Fruit fly (Drosophila melanogaster) whole organism, embryonic: ENCODE measurements around the gene Cdk1.
A peak's percentile ranks its signal among the peaks of the same experiment; 100 is the strongest.

ENCODE experiments used
- Abd-B ChIP-seq: fragments of 200-800 bp; sonication (Bioruptor generic); optimal IDR thresholded peaks from 2 replicates; lab custom pipeline; 2018; ENCODE audit warnings: missing biosample characterization, mild to moderate bottlenecking, missing genetic modification characterization, moderate library complexity
- CG10543 ChIP-seq: fragments of 200-800 bp; sonication (Bioruptor generic); optimal IDR thresholded peaks from 3 replicates; lab custom pipeline; 2017; ENCODE audit warnings: missing biosample characterization, mild to moderate bottlenecking, missing genetic modification characterization, moderate library complexity
- CG10654 ChIP-seq: fragments of 200-800 bp; sonication (Bioruptor generic); optimal IDR thresholded peaks from 2 replicates; lab custom pipeline; 2016; ENCODE audit warnings: missing biosample characterization, missing genetic modification characterization
- CG10959 ChIP-seq: fragments of 200-800 bp; sonication (Bioruptor generic); IDR thresholded peaks from 2 replicates; pipeline ENCODE4 v1.3.6; 2022; ENCODE audit warnings: missing biosample characterization, missing genetic modification characterization
- CG12155 ChIP-seq: fragments of 200-800 bp; sonication (Bioruptor generic); optimal IDR thresholded peaks from 3 replicates; lab custom pipeline; 2016; ENCODE audit warnings: missing biosample characterization, missing genetic modification characterization
- CG12219 ChIP-seq: fragments of 200-800 bp; sonication (Bioruptor generic); optimal IDR thresholded peaks from 3 replicates; lab custom pipeline; 2018; ENCODE audit warnings: missing biosample characterization, mild to moderate bottlenecking, missing genetic modification characterization
- CG14965 ChIP-seq: fragments of 200-800 bp; sonication (Bioruptor generic); optimal IDR thresholded peaks from 2 replicates; lab custom pipeline; 2016; ENCODE audit warnings: missing biosample characterization, missing genetic modification characterization, borderline replicate concordance
- CG17802 ChIP-seq: fragments of 200-800 bp; sonication (Bioruptor generic); optimal IDR thresholded peaks from 2 replicates; lab custom pipeline; 2018; ENCODE audit warnings: missing biosample characterization, mild to moderate bottlenecking, missing genetic modification characterization, moderate library complexity
- CG18599 ChIP-seq: fragments of 200-800 bp; sonication (Bioruptor generic); optimal IDR thresholded peaks from 3 replicates; lab custom pipeline; 2017; ENCODE audit warnings: missing biosample characterization, missing genetic modification characterization, mild to moderate bottlenecking, moderate library complexity, missing genetic modification reagents
- CG2712 ChIP-seq: fragments of 200-800 bp; optimal IDR thresholded peaks from 3 replicates; lab custom pipeline; 2019; ENCODE audit warnings: missing biosample characterization, mild to moderate bottlenecking, missing genetic modification characterization, moderate library complexity
- CG31388 ChIP-seq: fragments of 200-800 bp; sonication (Bioruptor generic); optimal IDR thresholded peaks from 2 replicates; lab custom pipeline; 2016; ENCODE audit warnings: missing biosample characterization, missing genetic modification characterization
- CG31441 ChIP-seq: fragments of 200-800 bp; sonication (Bioruptor generic); IDR thresholded peaks from 2 replicates; pipeline ENCODE4 v1.3.6; 2022; ENCODE audit warnings: missing biosample characterization, missing genetic modification characterization
- CG3281 ChIP-seq: fragments of 200-800 bp; sonication (Bioruptor generic); optimal IDR thresholded peaks from 3 replicates; lab custom pipeline; 2017; ENCODE audit warnings: missing biosample characterization, mild to moderate bottlenecking, missing genetic modification characterization
- CG4328 ChIP-seq: fragments of 200-800 bp; sonication (Bioruptor generic); optimal IDR thresholded peaks from 3 replicates; lab custom pipeline; 2017; ENCODE audit warnings: missing biosample characterization, missing genetic modification reagents, missing genetic modification characterization
- CG4404 ChIP-seq: fragments of 200-800 bp; sonication (Bioruptor generic); IDR thresholded peaks from 2 replicates; pipeline ENCODE4 v1.3.6; 2022; ENCODE audit warnings: missing biosample characterization, missing genetic modification characterization
- CG4707 ChIP-seq: fragments of 200-800 bp; sonication (Bioruptor generic); optimal IDR thresholded peaks from 2 replicates; lab custom pipeline; 2018; ENCODE audit warnings: missing biosample characterization, mild to moderate bottlenecking, missing genetic modification characterization, moderate library complexity
- CG6254 ChIP-seq: fragments of 200-800 bp; sonication (Bioruptor generic); optimal IDR thresholded peaks from 3 replicates; lab custom pipeline; 2017; ENCODE audit warnings: mild to moderate bottlenecking, missing biosample characterization, missing genetic modification reagents, missing genetic modification characterization
- CG6689 ChIP-seq: fragments of 200-800 bp; sonication (Bioruptor generic); IDR thresholded peaks from 2 replicates; pipeline ENCODE4 v1.3.6; 2022; ENCODE audit warnings: missing biosample characterization, missing genetic modification characterization
- CG6765 ChIP-seq: fragments of 200-800 bp; sonication (Bioruptor generic); optimal IDR thresholded peaks from 3 replicates; lab custom pipeline; 2017; ENCODE audit warnings: missing biosample characterization, mild to moderate bottlenecking, missing genetic modification characterization
- CG7839 ChIP-seq: fragments of 200-800 bp; sonication (Bioruptor generic); optimal IDR thresholded peaks from 3 replicates; lab custom pipeline; 2018; ENCODE audit warnings: missing biosample characterization, mild to moderate bottlenecking, missing genetic modification characterization, moderate library complexity
- CG7963 ChIP-seq: fragments of 200-800 bp; sonication (Bioruptor generic); IDR thresholded peaks from 3 replicates; pipeline ENCODE4 v1.3.6; 2022; ENCODE audit warnings: missing biosample characterization, missing genetic modification characterization; ENCODE audit not compliant: partially characterized antibody
- D ChIP-seq, 2 experiments: fragments of 200-800 bp in 1 of 2; fragments of >200 bp in 1 of 2; sonication (Bioruptor generic) in 1 of 2; optimal IDR thresholded peaks; 2 replicates in 1 of 2; 3 replicates in 1 of 2; lab custom pipeline; 2017; ENCODE audit warnings: mild to moderate bottlenecking in 1 of 2, missing biosample characterization in 1 of 2, missing genetic modification characterization in 1 of 2, missing genetic modification reagents in 1 of 2
- Dll ChIP-seq: fragments of 200-800 bp; sonication (Bioruptor generic); IDR thresholded peaks from 4 replicates; pipeline ENCODE4 v1.3.6; 2022; ENCODE audit warnings: missing biosample characterization, missing genetic modification characterization; ENCODE audit not compliant: partially characterized antibody
- Elba2 ChIP-seq: fragments of 200-800 bp; sonication (Bioruptor generic); optimal IDR thresholded peaks from 3 replicates; lab custom pipeline; 2016; ENCODE audit warnings: missing biosample characterization, missing genetic modification characterization
- Ets65A ChIP-seq: fragments of 200-800 bp; sonication (Bioruptor generic); peaks from one replicate; lab custom pipeline; 2016; ENCODE audit warnings: missing biosample characterization, missing genetic modification characterization
- Gsc ChIP-seq: fragments of 200-800 bp; sonication (Bioruptor generic); IDR thresholded peaks from 2 replicates; pipeline ENCODE4 v1.3.6; 2022; ENCODE audit warnings: missing biosample characterization, missing genetic modification characterization
- HLH54F ChIP-seq: fragments of 200-800 bp; sonication (Bioruptor generic); optimal IDR thresholded peaks from 3 replicates; lab custom pipeline; 2016; ENCODE audit warnings: missing biosample characterization, missing genetic modification characterization
- HmgD ChIP-seq: fragments of 200-800 bp; sonication (Bioruptor generic); optimal IDR thresholded peaks from 3 replicates; lab custom pipeline; 2016; ENCODE audit warnings: missing biosample characterization, missing genetic modification characterization
- Hmr ChIP-seq: fragments of 200-800 bp; sonication (Bioruptor generic); optimal IDR thresholded peaks from 3 replicates; lab custom pipeline; 2017; ENCODE audit warnings: mild to moderate bottlenecking, missing biosample characterization, missing genetic modification reagents, missing genetic modification characterization
- Max ChIP-seq: fragments of 200-800 bp; sonication (Bioruptor generic); optimal IDR thresholded peaks from 2 replicates; lab custom pipeline; 2016; ENCODE audit warnings: missing biosample characterization, mild to moderate bottlenecking, missing genetic modification characterization
- Meics ChIP-seq: fragments of 200-800 bp; sonication (Bioruptor generic); optimal IDR thresholded peaks from 2 replicates; lab custom pipeline; 2017; ENCODE audit warnings: missing biosample characterization, mild to moderate bottlenecking, missing genetic modification characterization
- NC2β ChIP-seq: fragments of 200-800 bp; sonication (Bioruptor generic); optimal IDR thresholded peaks from 2 replicates; lab custom pipeline; 2016; ENCODE audit warnings: missing biosample characterization, missing genetic modification characterization
- NK7.1 ChIP-seq: fragments of 200-800 bp; sonication (Bioruptor generic); optimal IDR thresholded peaks from 3 replicates; lab custom pipeline; 2016; ENCODE audit warnings: missing biosample characterization, missing genetic modification characterization
- Oaz ChIP-seq: fragments of 200-800 bp; sonication (Bioruptor generic); IDR thresholded peaks from 2 replicates; pipeline ENCODE4 v1.3.6; 2022; ENCODE audit warnings: missing biosample characterization, missing genetic modification characterization
- Sox100B ChIP-seq: fragments of 200-800 bp; sonication (Bioruptor generic); optimal IDR thresholded peaks from 3 replicates; lab custom pipeline; 2018; ENCODE audit warnings: missing biosample characterization, mild to moderate bottlenecking, missing genetic modification characterization
- amos ChIP-seq: fragments of 200-800 bp; sonication (Bioruptor generic); IDR thresholded peaks from 2 replicates; pipeline ENCODE4 v1.3.6; 2022; ENCODE audit warnings: missing biosample characterization, missing genetic modification characterization; ENCODE audit not compliant: partially characterized antibody
- da ChIP-seq: fragments of 200-800 bp; sonication (Bioruptor generic); optimal IDR thresholded peaks from 2 replicates; lab custom pipeline; 2016; ENCODE audit warnings: missing biosample characterization, missing genetic modification characterization
- hkb ChIP-seq, 2 experiments: fragments of 200-800 bp in 1 of 2; fragments of >200 bp in 1 of 2; sonication (Bioruptor generic) in 1 of 2; IDR thresholded peaks in 1 of 2; optimal IDR thresholded peaks in 1 of 2; 2 replicates each; pipeline versions ENCODE4 v1.3.6 to Lab custom; 2017 to 2022; ENCODE audit warnings: missing biosample characterization in 1 of 2, missing genetic modification characterization in 1 of 2
- mam ChIP-seq: fragments of 200-800 bp; sonication (Bioruptor generic); optimal IDR thresholded peaks from 3 replicates; lab custom pipeline; 2016; ENCODE audit warnings: missing biosample characterization, missing genetic modification characterization
- nmo ChIP-seq: fragments of 200-800 bp; sonication (Bioruptor generic); optimal IDR thresholded peaks from 2 replicates; lab custom pipeline; 2018; ENCODE audit warnings: missing biosample characterization, mild to moderate bottlenecking, missing genetic modification characterization, moderate library complexity
- psq ChIP-seq: fragments of 200-800 bp; sonication (Bioruptor generic); optimal IDR thresholded peaks from 2 replicates; lab custom pipeline; 2017; ENCODE audit warnings: missing biosample characterization, missing genetic modification characterization
- run ChIP-seq: fragments of 200-800 bp; sonication (Bioruptor generic); optimal IDR thresholded peaks from 3 replicates; lab custom pipeline; 2018; ENCODE audit warnings: missing biosample characterization, mild to moderate bottlenecking, missing genetic modification characterization
- seq ChIP-seq: fragments of 200-800 bp; sonication (Bioruptor generic); IDR thresholded peaks from 2 replicates; pipeline ENCODE4 v1.3.6; 2022; ENCODE audit warnings: missing biosample characterization, missing genetic modification characterization
- sob ChIP-seq: fragments of 200-800 bp; sonication (Bioruptor generic); IDR thresholded peaks from 2 replicates; pipeline ENCODE4 v1.3.6; 2022; ENCODE audit warnings: missing biosample characterization, missing genetic modification characterization
- sug ChIP-seq: fragments of 200-800 bp; optimal IDR thresholded peaks from 2 replicates; lab custom pipeline; 2019; ENCODE audit warnings: missing biosample characterization, mild to moderate bottlenecking, missing genetic modification characterization, moderate library complexity
- tap ChIP-seq: fragments of 200-800 bp; optimal IDR thresholded peaks from 3 replicates; lab custom pipeline; 2019; ENCODE audit warnings: missing biosample characterization, mild to moderate bottlenecking, missing genetic modification characterization, moderate library complexity
- tgo ChIP-seq: fragments of 200-800 bp; sonication (Bioruptor generic); IDR thresholded peaks from 3 replicates; pipeline ENCODE4 v1.3.6; 2022; ENCODE audit warnings: missing biosample characterization, missing genetic modification characterization
- toy ChIP-seq: fragments of 200-800 bp; sonication (Bioruptor generic); IDR thresholded peaks from 2 replicates; pipeline ENCODE4 v1.3.6; 2022; ENCODE audit warnings: missing biosample characterization, missing genetic modification characterization
- unc-4 ChIP-seq: fragments of 200-800 bp; sonication (Bioruptor generic); IDR thresholded peaks from 2 replicates; pipeline ENCODE4 v1.3.6; 2022; ENCODE audit warnings: missing biosample characterization, missing genetic modification characterization; ENCODE audit not compliant: partially characterized antibody
- zen ChIP-seq: fragments of 200-800 bp; sonication (Bioruptor generic); optimal IDR thresholded peaks from 3 replicates; lab custom pipeline; 2018; ENCODE audit warnings: missing biosample characterization, mild to moderate bottlenecking, missing genetic modification characterization, moderate library complexity

Gene Cdk1

DNA sequence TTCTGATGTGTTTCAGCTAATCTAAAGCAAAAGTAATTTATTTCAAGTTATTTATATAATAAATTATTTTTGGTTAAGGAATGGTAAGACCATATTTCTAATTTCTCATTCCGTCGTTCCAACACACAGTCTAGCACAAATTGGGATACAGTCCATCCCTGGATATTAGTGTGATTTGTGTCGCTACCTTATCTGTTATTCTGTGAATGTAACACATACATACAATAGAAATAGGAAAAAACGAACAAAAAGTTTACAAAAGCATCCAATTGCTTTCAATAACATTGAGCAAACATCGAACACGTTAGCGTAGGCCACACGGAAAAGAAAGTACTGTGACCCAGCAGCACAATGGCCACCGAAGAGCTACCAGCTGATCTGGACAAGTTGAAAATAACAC lies 19.5 kb downstream of the Cdk1 start, which contains the start of gene CG5056 (continued):
- TF ChIP-seq CG18599 (no peak), unc-4 (GFP tag; lab: Robert Waterston, UW) (no peak), CG7963 (GFP tag; lab: Robert Waterston, UW) (no peak), Hmr (GFP tag; lab: Kevin White, UChicago) (no peak), tap (tag; lab: Kevin White, UChicago) (no peak), sug (tag; lab: Kevin White, UChicago) (peak; percentile 37), CG14965 (GFP tag; lab: Kevin White, UChicago) (no peak), amos (GFP tag; lab: Robert Waterston, UW) (peak; percentile 10; the same call in 1 of the 2 replicates), seq (no peak), Gsc (GFP tag; lab: Robert Waterston, UW) (no peak), Abd-B (GFP tag; lab: Kevin White, UChicago) (peak; percentile 36), da (GFP tag; lab: Kevin White, UChicago) (no peak), CG4404 (GFP tag; lab: Robert Waterston, UW) (no peak), CG2712 (peak; percentile 63), NK7.1 (no peak), CG12155 (GFP tag; lab: Kevin White, UChicago) (no peak), D (optimal IDR thresholded peaks at IDR 0.05; lab: Kevin White, UChicago) (no peak), D (GFP tag; optimal IDR thresholded peaks at IDR 0.05; lab: Kevin White, UChicago) (peak; percentile 22), tgo (GFP tag; lab: Robert Waterston, UW) (no peak), Meics (no peak), Max (GFP tag; lab: Kevin White, UChicago) (peak; percentile 17), hkb (optimal IDR thresholded peaks at IDR 0.05; lab: Kevin White, UChicago) (no peak), hkb (GFP tag; IDR thresholded peaks at IDR 0.05; lab: Robert Waterston, UW) (no peak), CG31441 (GFP tag; lab: Robert Waterston, UW) (no peak), mam (GFP tag; lab: Kevin White, UChicago) (no peak), CG17802 (peak; percentile 83), CG10543 (GFP tag; lab: Kevin White, UChicago) (no peak), HmgD (GFP tag; lab: Kevin White, UChicago) (no peak), CG7839 (tag; lab: Kevin White, UChicago) (no peak), psq (GFP tag; lab: Kevin White, UChicago) (no peak), Dll (GFP tag; lab: Robert Waterston, UW) (peak; percentile 28; the same call in 1 of the 4 replicates), Elba2 (GFP tag; lab: Kevin White, UChicago) (no peak), NC2β (no peak), nmo (GFP tag; lab: Kevin White, UChicago) (peak; percentile 64), CG6254 (GFP tag; lab: Kevin White, UChicago) (no peak), toy (GFP tag; lab: Robert Waterston, UW) (no peak), CG31388 (GFP tag; lab: Kevin White, UChicago) (no peak), CG10959 (no peak), Oaz (GFP tag; lab: Robert Waterston, UW) (no peak), CG12219 (GFP tag; lab: Kevin White, UChicago) (no peak), CG4707 (GFP tag; lab: Kevin White, UChicago) (no peak), run (tag; lab: Kevin White, UChicago) (no peak), sob (GFP tag; lab: Robert Waterston, UW) (no peak), CG6689 (GFP tag; lab: Robert Waterston, UW) (no peak), CG10654 (GFP tag; lab: Kevin White, UChicago) (no peak), zen (tag; lab: Kevin White, UChicago) (peak; percentile 41), CG3281 (GFP tag; lab: Kevin White, UChicago) (no peak), Sox100B (no peak), Ets65A (GFP tag; lab: Kevin White, UChicago) (no peak), CG6765 (GFP tag; lab: Kevin White, UChicago) (no peak), HLH54F (GFP tag; lab: Kevin White, UChicago) (no peak), CG4328 (GFP tag; lab: Kevin White, UChicago) (no peak)
